Worm (Caenorhabditis elegans): Measurements from ENCODE around the gene tomm-7.

DNA sequence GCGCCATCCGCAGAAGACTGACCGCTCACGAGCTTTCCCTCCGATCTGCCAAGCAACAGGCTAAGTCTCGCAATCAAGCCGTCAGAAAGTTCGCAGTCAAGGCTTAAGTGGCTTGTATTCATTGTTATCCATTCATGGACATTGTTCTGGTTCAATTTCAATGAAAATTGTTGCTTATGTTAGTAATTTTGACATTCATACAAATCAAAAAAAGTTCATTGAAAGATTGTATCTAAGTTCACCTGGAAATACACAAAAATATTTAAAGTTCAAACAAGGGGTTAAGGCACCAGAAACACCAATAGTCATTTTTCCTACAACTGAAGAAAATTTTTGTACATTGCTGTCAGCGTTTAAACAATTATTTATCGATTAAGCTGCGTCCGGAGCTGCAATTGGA, 3.9 kb upstream of the tomm-7 start:
- no peak for TF ChIP-seq aly-2 (tag; optimal IDR thresholded peaks at IDR 0.05)
- TF ChIP-seq egl-13 (tag; optimal IDR thresholded peaks at IDR 0.05), result no peak
- no peak for TF ChIP-seq nhr-77 (tag; optimal IDR thresholded peaks at IDR 0.05)
- no peak for TF ChIP-seq ama-1 (optimal IDR thresholded peaks at IDR 0.05)
- no peak for TF ChIP-seq ces-1 (GFP tag; optimal IDR thresholded peaks at IDR 0.05)
- TF ChIP-seq mep-1 (tag; optimal IDR thresholded peaks at IDR 0.05), result no peak
- no peak for TF ChIP-seq aha-1 (tag; optimal IDR thresholded peaks at IDR 0.05)
- no peak for TF ChIP-seq nhr-84 (tag; optimal IDR thresholded peaks at IDR 0.05)
- TF ChIP-seq nhr-11 (tag; optimal IDR thresholded peaks at IDR 0.05), result no peak
- TF ChIP-seq fkh-10 (GFP tag; optimal IDR thresholded peaks at IDR 0.05), result no peak
